Fruit fly (Drosophila melanogaster): ENCODE measurements around the gene Zip71B.

DNA sequence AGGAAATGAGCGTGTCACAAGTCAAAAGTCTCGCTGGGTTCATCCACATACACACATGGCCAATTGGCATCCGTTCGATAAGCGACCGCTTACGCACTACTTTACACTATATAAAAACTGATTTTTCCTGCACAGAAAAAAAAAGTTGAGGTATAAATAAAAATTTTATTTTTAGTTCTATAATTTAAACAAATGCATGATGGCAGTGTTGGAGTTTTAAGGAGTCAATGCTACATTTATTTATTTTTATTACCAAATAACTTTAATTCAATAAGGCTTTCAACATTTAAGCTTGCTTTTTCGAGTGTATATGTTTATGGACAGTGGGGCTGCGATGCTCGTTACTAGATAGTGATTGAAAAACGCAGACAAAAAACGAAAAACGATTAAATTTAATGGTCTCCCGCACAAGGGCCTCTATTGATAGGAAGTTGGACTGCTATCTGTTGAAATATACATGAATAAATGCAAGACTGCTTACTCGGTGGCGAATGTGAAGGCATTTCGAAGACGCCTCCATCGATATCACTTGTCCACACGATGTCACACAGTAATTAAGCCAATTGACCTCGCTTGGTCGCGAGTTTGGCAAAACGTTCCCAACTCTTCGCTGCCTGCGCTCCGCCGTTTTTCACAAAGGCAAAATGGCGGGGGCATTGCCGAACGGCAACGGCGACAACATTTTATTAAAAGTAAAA is 19.7 kb downstream of the Zip71B start:
- TF ChIP-seq CG8478 (optimal IDR thresholded peaks at IDR 0.05), result no peak
- TF ChIP-seq CTCF (optimal IDR thresholded peaks at IDR 0.05), result no peak
